Worm (Caenorhabditis elegans): ENCODE measurements around the gene sbt-1.

ce11 chrV:20851847-20852386 lies 23.2 kb upstream of the sbt-1 start, which contains the start of gene ndua-1:
- TF ChIP-seq elt-1 (tag; optimal IDR thresholded peaks at IDR 0.05) (no peak), mbf-1 (tag; optimal IDR thresholded peaks at IDR 0.05) (no peak), ama-1 (optimal IDR thresholded peaks at IDR 0.05) (no peak), nhr-11 (tag; optimal IDR thresholded peaks at IDR 0.05) (no peak), nhr-25 (tag; optimal IDR thresholded peaks at IDR 0.05) (no peak)
